Worm (Caenorhabditis elegans) whole organism, L1 larva: ENCODE results near the gene W09D6.4.

ENCODE experiments used
- C16A3.4 ChIP-seq: fragments of 150-350 bp; optimal IDR thresholded peaks from 2 replicates; lab custom pipeline; 2014; ENCODE audit warnings: missing biosample characterization, missing genetic modification characterization
- C34B4.2 ChIP-seq: sonication (generic microtip); optimal IDR thresholded peaks from 2 replicates; lab custom pipeline; 2017; ENCODE audit warnings: mild to moderate bottlenecking, missing genetic modification characterization, missing compliant biosample characterization
- F16B12.6 ChIP-seq: fragments of 150-350 bp; optimal IDR thresholded peaks from 2 replicates; lab custom pipeline; 2014; ENCODE audit warnings: missing biosample characterization, missing genetic modification characterization
- Y116A8C.19 ChIP-seq: sonication (generic microtip); optimal IDR thresholded peaks from 2 replicates; lab custom pipeline; 2016; ENCODE audit warnings: missing compliant biosample characterization, missing genetic modification characterization, borderline replicate concordance
- aly-2 ChIP-seq: fragments of 150-350 bp; optimal IDR thresholded peaks from 2 replicates; lab custom pipeline; 2014; ENCODE audit warnings: missing biosample characterization, missing genetic modification characterization
- ama-1 ChIP-seq: fragments of 150-350 bp; optimal IDR thresholded peaks from 2 replicates; lab custom pipeline; 2014
- ceh-63 ChIP-seq: fragments of 200-800 bp; sonication (Bioruptor generic); optimal IDR thresholded peaks from 2 replicates; lab custom pipeline; 2018; ENCODE audit warnings: mild to moderate bottlenecking, missing genetic modification characterization, missing compliant biosample characterization
- ceh-8 ChIP-seq: fragments of 200-800 bp; sonication (Bioruptor generic); optimal IDR thresholded peaks from 2 replicates; lab custom pipeline; 2018; ENCODE audit warnings: mild to moderate bottlenecking, missing genetic modification characterization, moderate library complexity, missing compliant biosample characterization
- ceh-82 ChIP-seq, 3 experiments: fragments of 150-350 bp in 1 of 3; sonication (generic microtip) in 2 of 3; optimal IDR thresholded peaks; 2 replicates each; lab custom pipeline; 2014 to 2017; ENCODE audit warnings: missing biosample characterization in 3 of 3, missing genetic modification characterization in 3 of 3
- ceh-88 ChIP-seq: fragments of 200-800 bp; sonication (Bioruptor generic); IDR thresholded peaks from 2 replicates; pipeline ENCODE4 v1.3.6; 2022; ENCODE audit warnings: missing genetic modification characterization, missing compliant biosample characterization
- ces-1 ChIP-seq: fragments of 150-350 bp; optimal IDR thresholded peaks from 2 replicates; lab custom pipeline; 2014; ENCODE audit warnings: missing biosample characterization, missing genetic modification reagents, missing genetic modification characterization
- dsc-1 ChIP-seq: sonication (generic microtip); optimal IDR thresholded peaks from 2 replicates; lab custom pipeline; 2016; ENCODE audit warnings: mild to moderate bottlenecking, missing genetic modification characterization, missing compliant biosample characterization
- efl-1 ChIP-seq, 4 experiments: fragments of 150-350 bp; optimal IDR thresholded peaks in 3 of 4; peaks in 1 of 4; 1 replicate in 1 of 4; 2 replicates in 3 of 4; lab custom pipeline; 2014; ENCODE audit warnings: missing biosample characterization in 2 of 4, missing genetic modification characterization in 2 of 4, missing genetic modification reagents in 2 of 4
- efl-3 ChIP-seq: fragments of 200-800 bp; sonication (Bioruptor generic); optimal IDR thresholded peaks from 2 replicates; lab custom pipeline; 2018; ENCODE audit warnings: mild to moderate bottlenecking, missing genetic modification characterization, missing compliant biosample characterization
- elt-2 ChIP-seq: sonication (generic microtip); optimal IDR thresholded peaks from 2 replicates; lab custom pipeline; 2016; ENCODE audit warnings: missing genetic modification characterization, mild to moderate bottlenecking, inconsistent platforms, missing compliant biosample characterization, missing genetic modification reagents
- elt-3 ChIP-seq, 6 experiments: fragments of 150-350 bp in 1 of 6; sonication (generic microtip); optimal IDR thresholded peaks; 2 replicates each; lab custom pipeline; 2017 to 2018; ENCODE audit warnings: missing biosample characterization in 6 of 6, missing genetic modification characterization in 6 of 6, inconsistent platforms in 1 of 6
- ets-5 ChIP-seq: fragments of 200-800 bp; sonication (Bioruptor generic); IDR thresholded peaks from 2 replicates; pipeline ENCODE4 v1.3.6; 2022; ENCODE audit warnings: missing genetic modification characterization, missing compliant biosample characterization
- fkh-10 ChIP-seq: sonication (generic microtip); optimal IDR thresholded peaks from 2 replicates; lab custom pipeline; 2017; ENCODE audit warnings: missing biosample characterization, missing genetic modification reagents, missing genetic modification characterization
- fkh-4 ChIP-seq: sonication (generic microtip); optimal IDR thresholded peaks from 2 replicates; lab custom pipeline; 2016; ENCODE audit warnings: missing compliant biosample characterization, missing genetic modification characterization, borderline replicate concordance
- fkh-8 ChIP-seq: sonication (generic microtip); optimal IDR thresholded peaks from 2 replicates; lab custom pipeline; 2016; ENCODE audit warnings: mild to moderate bottlenecking, missing genetic modification characterization, missing compliant biosample characterization
- grh-1 ChIP-seq: fragments of 200-800 bp; sonication (Bioruptor generic); IDR thresholded peaks from 2 replicates; pipeline ENCODE4 v1.3.6; 2022; ENCODE audit warnings: missing genetic modification reagents, missing genetic modification characterization, missing compliant biosample characterization
- hlh-17 ChIP-seq: fragments of 200-800 bp; sonication (Bioruptor generic); optimal IDR thresholded peaks from 2 replicates; lab custom pipeline; 2018; ENCODE audit warnings: missing genetic modification characterization, mild to moderate bottlenecking, missing compliant biosample characterization, moderate library complexity, borderline replicate concordance
- hlh-4 ChIP-seq: sonication (generic microtip); optimal IDR thresholded peaks from 2 replicates; lab custom pipeline; 2016; ENCODE audit warnings: mild to moderate bottlenecking, missing genetic modification characterization, missing compliant biosample characterization
- hpl-2 ChIP-seq: fragments of 150-350 bp; optimal IDR thresholded peaks from 2 replicates; lab custom pipeline; 2014; ENCODE audit warnings: missing biosample characterization, missing genetic modification reagents, missing genetic modification characterization
- irx-1 ChIP-seq: sonication (generic microtip); optimal IDR thresholded peaks from 2 replicates; lab custom pipeline; 2016; ENCODE audit warnings: missing genetic modification characterization, missing compliant biosample characterization
- jun-1 ChIP-seq: fragments of 150-350 bp; optimal IDR thresholded peaks from 2 replicates; lab custom pipeline; 2014; ENCODE audit warnings: missing biosample characterization, missing genetic modification reagents, missing genetic modification characterization
- lin-13 ChIP-seq: fragments of 150-350 bp; optimal IDR thresholded peaks from 2 replicates; lab custom pipeline; 2014; ENCODE audit warnings: missing biosample characterization, missing genetic modification reagents, missing genetic modification characterization
- lin-14 ChIP-seq: fragments of 200-800 bp; sonication (Bioruptor generic); optimal IDR thresholded peaks from 2 replicates; lab custom pipeline; 2018; ENCODE audit warnings: mild to moderate bottlenecking, missing genetic modification characterization, moderate library complexity, missing compliant biosample characterization
- lin-35 ChIP-seq, 2 experiments: fragments of 150-350 bp; optimal IDR thresholded peaks; 2 replicates each; lab custom pipeline; 2014; ENCODE audit warnings: missing biosample characterization in 2 of 2, missing genetic modification characterization in 2 of 2, missing genetic modification reagents in 2 of 2
- lin-39 ChIP-seq: fragments of 150-350 bp; optimal IDR thresholded peaks from 2 replicates; lab custom pipeline; 2014; ENCODE audit warnings: missing biosample characterization, missing genetic modification reagents, missing genetic modification characterization
- lir-3 ChIP-seq: sonication (generic microtip); optimal IDR thresholded peaks from 2 replicates; lab custom pipeline; 2016; ENCODE audit warnings: mild to moderate bottlenecking, missing genetic modification characterization, moderate library complexity, missing compliant biosample characterization; ENCODE audit not compliant: poor library complexity
- mab-9 ChIP-seq: fragments of 200-800 bp; sonication (Bioruptor generic); IDR thresholded peaks from 2 replicates; pipeline ENCODE4 v1.3.6; 2022; ENCODE audit warnings: missing genetic modification reagents, missing genetic modification characterization, missing compliant biosample characterization
- mep-1 ChIP-seq: fragments of 150-350 bp; optimal IDR thresholded peaks from 2 replicates; lab custom pipeline; 2014; ENCODE audit warnings: missing biosample characterization, missing genetic modification characterization
- nhr-12 ChIP-seq: sonication (generic microtip); optimal IDR thresholded peaks from 2 replicates; lab custom pipeline; 2017; ENCODE audit warnings: missing biosample characterization, missing genetic modification characterization
- nhr-19 ChIP-seq: fragments of 200-800 bp; sonication (Bioruptor generic); conservative IDR thresholded peaks from 2 replicates; pipeline ENCODE4 v1.3.6; 2022; ENCODE audit warnings: missing genetic modification characterization, missing compliant biosample characterization
- nhr-20 ChIP-seq: sonication (generic microtip); optimal IDR thresholded peaks from 2 replicates; lab custom pipeline; 2016; ENCODE audit warnings: mild to moderate bottlenecking, missing genetic modification characterization, missing compliant biosample characterization
- nhr-71 ChIP-seq: sonication (generic microtip); optimal IDR thresholded peaks from 2 replicates; lab custom pipeline; 2016; ENCODE audit warnings: mild to moderate bottlenecking, missing genetic modification characterization, moderate library complexity, missing compliant biosample characterization
- nhr-85 ChIP-seq: sonication (generic microtip); peaks from one replicate; lab custom pipeline; 2016; ENCODE audit warnings: missing genetic modification characterization, inconsistent platforms, missing compliant biosample characterization
- pag-3 ChIP-seq: sonication (generic microtip); optimal IDR thresholded peaks from 2 replicates; lab custom pipeline; 2017; ENCODE audit warnings: missing genetic modification characterization, mild to moderate bottlenecking, missing compliant biosample characterization, antibody characterized with exemption, borderline replicate concordance; ENCODE audit not compliant: insufficient read depth
- pqm-1 ChIP-seq: sonication (generic microtip); optimal IDR thresholded peaks from 3 replicates; lab custom pipeline; 2017; ENCODE audit warnings: missing biosample characterization, missing genetic modification characterization
- snpc-4 ChIP-seq: fragments of 150-350 bp; optimal IDR thresholded peaks from 2 replicates; lab custom pipeline; 2014; ENCODE audit warnings: missing biosample characterization, missing genetic modification characterization
- sox-4 ChIP-seq: sonication (generic microtip); optimal IDR thresholded peaks from 2 replicates; lab custom pipeline; 2016; ENCODE audit warnings: missing genetic modification characterization, missing compliant biosample characterization
- sptf-1 ChIP-seq: fragments of 150-350 bp; optimal IDR thresholded peaks from 2 replicates; lab custom pipeline; 2014; ENCODE audit warnings: missing biosample characterization, missing genetic modification characterization
- sup-37 ChIP-seq: fragments of 200-800 bp; sonication (Bioruptor generic); optimal IDR thresholded peaks from 2 replicates; lab custom pipeline; 2018; ENCODE audit warnings: mild to moderate bottlenecking, missing genetic modification characterization, missing compliant biosample characterization
- swsn-7 ChIP-seq: sonication (generic microtip); optimal IDR thresholded peaks from 2 replicates; lab custom pipeline; 2016; ENCODE audit warnings: missing genetic modification characterization, missing compliant biosample characterization
- tbx-2 ChIP-seq: sonication (generic microtip); optimal IDR thresholded peaks from 2 replicates; lab custom pipeline; 2016; ENCODE audit warnings: missing genetic modification characterization, missing compliant biosample characterization
- unc-98 ChIP-seq: fragments of 200-800 bp; sonication (Bioruptor generic); IDR thresholded peaks from 2 replicates; pipeline ENCODE4 v1.3.6; 2022; ENCODE audit warnings: missing genetic modification characterization, missing compliant biosample characterization
- xbp-1 ChIP-seq: sonication (generic microtip); optimal IDR thresholded peaks from 2 replicates; lab custom pipeline; 2016; ENCODE audit warnings: missing genetic modification characterization, missing compliant biosample characterization
- zip-4 ChIP-seq: fragments of 200-800 bp; sonication (Bioruptor generic); optimal IDR thresholded peaks from 2 replicates; lab custom pipeline; 2018; ENCODE audit warnings: mild to moderate bottlenecking, missing genetic modification characterization, moderate library complexity, missing compliant biosample characterization
- ztf-11 ChIP-seq, 2 experiments: sonication (generic microtip); optimal IDR thresholded peaks; 2 replicates each; lab custom pipeline; 2016 to 2017; ENCODE audit warnings: missing genetic modification characterization in 2 of 2, missing biosample characterization in 1 of 2, missing compliant biosample characterization in 1 of 2
- ztf-4 ChIP-seq: fragments of 150-350 bp; optimal IDR thresholded peaks from 2 replicates; lab custom pipeline; 2014; ENCODE audit warnings: missing biosample characterization, missing genetic modification characterization

The W09D6.4 gene

DNA sequence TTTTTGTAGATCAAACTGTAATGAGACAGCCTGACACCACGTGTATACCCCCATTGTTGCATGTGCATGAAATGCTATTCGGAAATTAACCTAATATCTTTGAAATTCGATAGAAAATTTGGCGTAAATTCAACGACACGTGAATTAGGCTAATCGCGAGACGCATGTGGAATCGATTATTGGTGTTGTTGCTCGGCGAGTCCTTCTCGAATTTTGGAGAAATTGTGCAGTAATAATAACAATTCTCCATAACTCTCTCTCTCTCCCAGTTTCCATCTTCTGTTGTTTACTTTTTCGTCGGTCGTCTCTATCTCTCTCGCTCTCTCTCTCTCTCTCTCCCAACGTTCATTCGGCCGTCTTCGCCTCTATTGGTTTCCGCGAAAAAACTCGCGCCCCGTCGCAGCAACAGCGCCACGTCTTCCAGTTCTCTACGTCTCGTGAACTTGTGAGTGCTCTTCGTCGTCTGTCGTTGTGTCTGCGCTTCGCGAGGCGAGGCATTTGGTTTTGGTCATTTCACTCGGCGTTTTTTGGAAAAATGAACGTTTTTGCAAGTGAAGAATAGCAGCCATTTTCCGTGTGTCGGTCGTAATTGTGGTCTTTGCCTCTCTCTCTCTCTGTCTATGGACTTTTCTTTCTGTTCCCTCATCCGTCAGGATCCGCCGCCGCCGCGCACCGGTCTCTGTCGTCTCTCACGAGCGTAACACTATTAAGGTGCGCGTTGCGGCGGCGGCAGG lies 24.8 kb upstream of the W09D6.4 start:
- TF ChIP-seq sup-37 (GFP tag; lab: Kevin White, UChicago) (no peak), lin-35 (GFP tag; optimal IDR thresholded peaks at IDR 0.05; lab: Kevin White, UChicago) (peak; percentile 55 to 65), lin-39 (tag; lab: Kevin White, UChicago) (no peak), efl-3 (GFP tag; lab: Kevin White, UChicago) (no peak), ces-1 (GFP tag; lab: Kevin White, UChicago) (no peak), fkh-4 (tag; lab: Kevin White, UChicago) (peak; percentile 51), F16B12.6 (tag; lab: Kevin White, UChicago) (peak; percentile 37), nhr-12 (tag; lab: Kevin White, UChicago) (no peak), jun-1 (tag; lab: Kevin White, UChicago) (peak; percentile 54), xbp-1 (tag; lab: Kevin White, UChicago) (peak; percentile 77), elt-2 (tag; lab: Kevin White, UChicago) (no peak), lin-14 (GFP tag; lab: Kevin White, UChicago) (peak; percentile 96), ztf-11 (tag; optimal IDR thresholded peaks at IDR 0.05; lab: Kevin White, UChicago) (no peak), unc-98 (GFP tag; lab: Robert Waterston, UW) (no peak), swsn-7 (tag; lab: Kevin White, UChicago) (peak; percentile 70), zip-4 (GFP tag; lab: Kevin White, UChicago) (no peak), hpl-2 (GFP tag; lab: Kevin White, UChicago) (no peak), dsc-1 (tag; lab: Kevin White, UChicago) (peak; percentile 90), lin-13 (GFP tag; lab: Kevin White, UChicago) (peak; percentile 12), irx-1 (no peak), ets-5 (GFP tag; lab: Robert Waterston, UW) (no peak), fkh-8 (tag; lab: Kevin White, UChicago) (peak; percentile 70), nhr-19 (peak; percentile 37), elt-3 (tag; optimal IDR thresholded peaks at IDR 0.05; lab: Kevin White, UChicago) (peak in 1 of 6 experiments; percentile 7), sptf-1 (tag; lab: Kevin White, UChicago) (no peak), ceh-88 (GFP tag; lab: Robert Waterston, UW) (peak; percentile 18; the same call in 1 of the 2 replicates), pqm-1 (tag; lab: Kevin White, UChicago) (no peak), ceh-8 (GFP tag; lab: Kevin White, UChicago) (no peak), Y116A8C.19 (tag; lab: Kevin White, UChicago) (no peak), ama-1 (lab: Kevin White, UChicago) (no peak), lir-3 (tag; lab: Kevin White, UChicago) (no peak), ceh-82 (tag; optimal IDR thresholded peaks at IDR 0.05; lab: Kevin White, UChicago) (peak; percentile 22 to 66 (median 54)), fkh-10 (GFP tag; lab: Kevin White, UChicago) (peak; percentile 53), C34B4.2 (tag; lab: Kevin White, UChicago) (no peak), aly-2 (no peak), nhr-20 (tag; lab: Kevin White, UChicago) (peak; percentile 55), nhr-85 (tag; lab: Kevin White, UChicago) (peak; percentile 63), sox-4 (tag; lab: Kevin White, UChicago) (no peak), mab-9 (no peak), hlh-4 (no peak), nhr-71 (peak; percentile 78), snpc-4 (tag; lab: Kevin White, UChicago) (peak; percentile 17), ceh-63 (no peak), C16A3.4 (tag; lab: Kevin White, UChicago) (peak; percentile 20), hlh-17 (no peak), mep-1 (tag; lab: Kevin White, UChicago) (peak; percentile 45), tbx-2 (tag; lab: Kevin White, UChicago) (peak; percentile 53), pag-3 (tag; lab: Kevin White, UChicago) (peak; percentile 49), grh-1 (GFP tag; lab: Robert Waterston, UW) (no peak), ztf-4 (tag; lab: Kevin White, UChicago) (peak; percentile 41), efl-1 (optimal IDR thresholded peaks at IDR 0.05; lab: Kevin White, UChicago) (peak; percentile 66 to 76), efl-1 (GFP tag; optimal IDR thresholded peaks at IDR 0.05 in 1 of 2; lab: Kevin White, UChicago) (peak; percentile 44 to 93)
